Fruit fly (Drosophila melanogaster) whole organism, embryonic: ENCODE data around the gene tank.
A peak's percentile ranks its signal among the peaks of the same experiment; 100 is the strongest.

Source experiments
- Adf1 ChIP-seq: fragments of 200-800 bp; sonication (Bioruptor generic); IDR thresholded peaks from 2 replicates; pipeline ENCODE4 v1.3.6; 2022; ENCODE audit warnings: missing biosample characterization, missing genetic modification characterization
- Asciz ChIP-seq: fragments of 200-800 bp; sonication (Bioruptor generic); optimal IDR thresholded peaks from 2 replicates; lab custom pipeline; 2017; ENCODE audit warnings: missing biosample characterization, mild to moderate bottlenecking, missing genetic modification characterization, missing genetic modification reagents
- CG12071 ChIP-seq: fragments of 200-800 bp; sonication (Bioruptor generic); optimal IDR thresholded peaks from 3 replicates; lab custom pipeline; 2018; ENCODE audit warnings: missing biosample characterization, mild to moderate bottlenecking, missing genetic modification characterization
- CG12104 ChIP-seq: fragments of 200-800 bp; sonication (Bioruptor generic); optimal IDR thresholded peaks from 3 replicates; lab custom pipeline; 2016; ENCODE audit warnings: missing biosample characterization, missing genetic modification characterization
- CG12659 ChIP-seq: fragments of 200-800 bp; sonication (Bioruptor generic); optimal IDR thresholded peaks from 3 replicates; lab custom pipeline; 2017; ENCODE audit warnings: mild to moderate bottlenecking, missing biosample characterization, missing genetic modification reagents, missing genetic modification characterization
- CG12769 ChIP-seq: fragments of 200-800 bp; sonication (Bioruptor generic); optimal IDR thresholded peaks from 2 replicates; lab custom pipeline; 2019; ENCODE audit warnings: missing biosample characterization, mild to moderate bottlenecking, missing genetic modification characterization, moderate library complexity
- CG13287 ChIP-seq: fragments of 200-800 bp; sonication (Bioruptor generic); IDR thresholded peaks from 2 replicates; pipeline ENCODE4 v1.3.6; 2022; ENCODE audit warnings: missing biosample characterization, missing genetic modification characterization; ENCODE audit not compliant: partially characterized antibody
- CG17359 ChIP-seq: fragments of 200-800 bp; sonication (Bioruptor generic); optimal IDR thresholded peaks from 3 replicates; lab custom pipeline; 2018; ENCODE audit warnings: missing biosample characterization, mild to moderate bottlenecking, missing genetic modification characterization, moderate library complexity
- CG17385 ChIP-seq: fragments of 200-800 bp; sonication (Bioruptor generic); optimal IDR thresholded peaks from 3 replicates; lab custom pipeline; 2018; ENCODE audit warnings: missing biosample characterization, mild to moderate bottlenecking, missing genetic modification characterization
- CG18764 ChIP-seq: fragments of 200-800 bp; sonication (Bioruptor generic); optimal IDR thresholded peaks from 3 replicates; lab custom pipeline; 2016; ENCODE audit warnings: missing biosample characterization, missing genetic modification characterization
- CG2678 ChIP-seq: fragments of 200-800 bp; sonication (Bioruptor generic); optimal IDR thresholded peaks from 3 replicates; lab custom pipeline; 2019; ENCODE audit warnings: missing biosample characterization, mild to moderate bottlenecking, missing genetic modification characterization, moderate library complexity
- CG2712 ChIP-seq: fragments of 200-800 bp; optimal IDR thresholded peaks from 3 replicates; lab custom pipeline; 2019; ENCODE audit warnings: missing biosample characterization, mild to moderate bottlenecking, missing genetic modification characterization, moderate library complexity
- CG3281 ChIP-seq: fragments of 200-800 bp; sonication (Bioruptor generic); optimal IDR thresholded peaks from 3 replicates; lab custom pipeline; 2017; ENCODE audit warnings: missing biosample characterization, mild to moderate bottlenecking, missing genetic modification characterization
- CG34376 ChIP-seq: fragments of 200-800 bp; sonication (Bioruptor generic); optimal IDR thresholded peaks from 2 replicates; lab custom pipeline; 2018; ENCODE audit warnings: missing biosample characterization, mild to moderate bottlenecking, missing genetic modification characterization
- CG6272 ChIP-seq: fragments of 200-800 bp; sonication (Bioruptor generic); IDR thresholded peaks from 2 replicates; pipeline ENCODE4 v1.3.6; 2022; ENCODE audit warnings: missing biosample characterization, missing genetic modification characterization
- CG6689 ChIP-seq: fragments of 200-800 bp; sonication (Bioruptor generic); IDR thresholded peaks from 2 replicates; pipeline ENCODE4 v1.3.6; 2022; ENCODE audit warnings: missing biosample characterization, missing genetic modification characterization
- CG6765 ChIP-seq: fragments of 200-800 bp; sonication (Bioruptor generic); optimal IDR thresholded peaks from 3 replicates; lab custom pipeline; 2017; ENCODE audit warnings: missing biosample characterization, mild to moderate bottlenecking, missing genetic modification characterization
- CG6854 ChIP-seq: fragments of 200-800 bp; sonication (Bioruptor generic); optimal IDR thresholded peaks from 3 replicates; lab custom pipeline; 2017; ENCODE audit warnings: missing biosample characterization, mild to moderate bottlenecking, missing genetic modification characterization
- CG9437 ChIP-seq: fragments of 200-800 bp; sonication (Bioruptor generic); optimal IDR thresholded peaks from 2 replicates; lab custom pipeline; 2018; ENCODE audit warnings: missing biosample characterization, mild to moderate bottlenecking, missing genetic modification characterization
- CG9876 ChIP-seq: fragments of 200-800 bp; sonication (Bioruptor generic); optimal IDR thresholded peaks from 2 replicates; lab custom pipeline; 2016; ENCODE audit warnings: missing biosample characterization, missing genetic modification characterization
- Camta ChIP-seq: fragments of 200-800 bp; sonication (Bioruptor generic); optimal IDR thresholded peaks from 2 replicates; lab custom pipeline; 2016; ENCODE audit warnings: missing biosample characterization, missing genetic modification characterization
- Dfd ChIP-seq, 2 experiments: fragments of >200 bp; optimal IDR thresholded peaks; 2 replicates each; lab custom pipeline; 2017; ENCODE audit warnings: missing biosample characterization in 2 of 2, missing genetic modification characterization in 2 of 2
- Fer2 ChIP-seq: fragments of 200-800 bp; sonication (Bioruptor generic); optimal IDR thresholded peaks from 2 replicates; lab custom pipeline; 2018; ENCODE audit warnings: missing biosample characterization, mild to moderate bottlenecking, missing genetic modification characterization, moderate library complexity
- Hey ChIP-seq: fragments of 200-800 bp; sonication (Bioruptor generic); optimal IDR thresholded peaks from 3 replicates; lab custom pipeline; 2018; ENCODE audit warnings: missing biosample characterization, mild to moderate bottlenecking, missing genetic modification characterization
- Hr3 ChIP-seq: fragments of 200-800 bp; sonication (Bioruptor generic); optimal IDR thresholded peaks from 3 replicates; lab custom pipeline; 2016; ENCODE audit warnings: missing biosample characterization, missing genetic modification characterization
- Hr39 ChIP-seq: fragments of >200 bp; optimal IDR thresholded peaks from 2 replicates; lab custom pipeline; 2017
- Pdp1 ChIP-seq, 2 experiments: fragments of 200-800 bp; sonication (Bioruptor generic); optimal IDR thresholded peaks; 3 replicates each; lab custom pipeline; 2016; ENCODE audit warnings: missing biosample characterization in 2 of 2, missing genetic modification characterization in 2 of 2, mild to moderate bottlenecking in 1 of 2, moderate library complexity in 1 of 2
- Ssrp ChIP-seq: fragments of 200-800 bp; sonication (Bioruptor generic); optimal IDR thresholded peaks from 2 replicates; lab custom pipeline; 2018; ENCODE audit warnings: missing biosample characterization, mild to moderate bottlenecking, missing genetic modification characterization, moderate library complexity
- Usf ChIP-seq: fragments of 200-800 bp; sonication (Bioruptor generic); optimal IDR thresholded peaks from 2 replicates; lab custom pipeline; 2017; ENCODE audit warnings: missing genotype, missing biosample characterization, missing genetic modification characterization
- caup ChIP-seq: fragments of 200-800 bp; sonication (Bioruptor generic); optimal IDR thresholded peaks from 3 replicates; lab custom pipeline; 2017; ENCODE audit warnings: missing biosample characterization, mild to moderate bottlenecking, missing genetic modification characterization, moderate library complexity; ENCODE audit not compliant: severe bottlenecking
- cwo ChIP-seq: fragments of 200-800 bp; sonication (Bioruptor generic); optimal IDR thresholded peaks from 3 replicates; lab custom pipeline; 2017; ENCODE audit warnings: missing biosample characterization, missing genetic modification characterization, mild to moderate bottlenecking, moderate library complexity, missing genetic modification reagents
- da ChIP-seq: fragments of 200-800 bp; sonication (Bioruptor generic); optimal IDR thresholded peaks from 2 replicates; lab custom pipeline; 2016; ENCODE audit warnings: missing biosample characterization, missing genetic modification characterization
- dati ChIP-seq: fragments of 200-800 bp; sonication (Bioruptor generic); IDR thresholded peaks from 2 replicates; pipeline ENCODE4 v1.3.6; 2022; ENCODE audit warnings: missing biosample characterization, missing genetic modification characterization
- gcm2 ChIP-seq: fragments of 200-800 bp; sonication (Bioruptor generic); optimal IDR thresholded peaks from 2 replicates; lab custom pipeline; 2016; ENCODE audit warnings: missing biosample characterization, missing genetic modification characterization
- hb ChIP-seq: fragments of 200-800 bp; sonication (Bioruptor generic); IDR thresholded peaks from 3 replicates; pipeline ENCODE4 v1.3.6; 2022; ENCODE audit warnings: missing biosample characterization, missing genetic modification characterization; ENCODE audit not compliant: partially characterized antibody
- hbn ChIP-seq: fragments of 200-800 bp; sonication (Bioruptor generic); IDR thresholded peaks from 2 replicates; pipeline ENCODE4 v1.3.6; 2022; ENCODE audit warnings: missing biosample characterization, missing genetic modification characterization; ENCODE audit not compliant: partially characterized antibody
- mam ChIP-seq: fragments of 200-800 bp; sonication (Bioruptor generic); optimal IDR thresholded peaks from 3 replicates; lab custom pipeline; 2016; ENCODE audit warnings: missing biosample characterization, missing genetic modification characterization
- nmo ChIP-seq: fragments of 200-800 bp; sonication (Bioruptor generic); optimal IDR thresholded peaks from 2 replicates; lab custom pipeline; 2018; ENCODE audit warnings: missing biosample characterization, mild to moderate bottlenecking, missing genetic modification characterization, moderate library complexity
- nom ChIP-seq: fragments of 200-800 bp; sonication (Bioruptor generic); optimal IDR thresholded peaks from 2 replicates; lab custom pipeline; 2017; ENCODE audit warnings: missing biosample characterization, missing genetic modification characterization, mild to moderate bottlenecking, moderate library complexity, missing genetic modification reagents
- oc ChIP-seq: fragments of 200-800 bp; sonication (Bioruptor generic); optimal IDR thresholded peaks from 2 replicates; lab custom pipeline; 2018; ENCODE audit warnings: missing biosample characterization, mild to moderate bottlenecking, missing genetic modification characterization, moderate library complexity
- odd ChIP-seq: fragments of 200-800 bp; sonication (Bioruptor generic); optimal IDR thresholded peaks from 2 replicates; lab custom pipeline; 2017; ENCODE audit warnings: missing biosample characterization, mild to moderate bottlenecking, missing genetic modification characterization
- pros ChIP-seq: fragments of 200-800 bp; sonication (Bioruptor generic); optimal IDR thresholded peaks from 3 replicates; lab custom pipeline; 2019; ENCODE audit warnings: missing biosample characterization, mild to moderate bottlenecking, missing genetic modification characterization, moderate library complexity
- sd ChIP-seq: fragments of 200-800 bp; sonication (Bioruptor generic); optimal IDR thresholded peaks from 3 replicates; lab custom pipeline; 2018; ENCODE audit warnings: missing biosample characterization, mild to moderate bottlenecking, missing genetic modification characterization, moderate library complexity
- sens ChIP-seq: fragments of 200-800 bp; sonication (Bioruptor generic); peaks from one replicate; lab custom pipeline; 2016; ENCODE audit warnings: missing biosample characterization, missing genetic modification characterization
- sens-2 ChIP-seq: fragments of 200-800 bp; sonication (Bioruptor generic); IDR thresholded peaks from 2 replicates; pipeline ENCODE4 v1.3.6; 2022; ENCODE audit warnings: missing biosample characterization, missing genetic modification characterization
- seq ChIP-seq: fragments of 200-800 bp; sonication (Bioruptor generic); IDR thresholded peaks from 2 replicates; pipeline ENCODE4 v1.3.6; 2022; ENCODE audit warnings: missing biosample characterization, missing genetic modification characterization
- sr ChIP-seq: fragments of 200-800 bp; sonication (Bioruptor generic); IDR thresholded peaks from 3 replicates; pipeline ENCODE4 v1.3.6; 2022; ENCODE audit warnings: missing biosample characterization, missing genetic modification characterization
- tap ChIP-seq: fragments of 200-800 bp; optimal IDR thresholded peaks from 3 replicates; lab custom pipeline; 2019; ENCODE audit warnings: missing biosample characterization, mild to moderate bottlenecking, missing genetic modification characterization, moderate library complexity
- tup ChIP-seq: fragments of 200-800 bp; sonication (Bioruptor generic); optimal IDR thresholded peaks from 2 replicates; lab custom pipeline; 2016; ENCODE audit warnings: missing biosample characterization, mild to moderate bottlenecking, missing genetic modification characterization, moderate library complexity
- vvl ChIP-seq: fragments of 200-800 bp; sonication (Bioruptor generic); IDR thresholded peaks from 2 replicates; pipeline ENCODE4 v1.3.6; 2022; ENCODE audit warnings: missing biosample characterization, missing genetic modification characterization
- wek ChIP-seq: fragments of 200-800 bp; sonication (Bioruptor generic); optimal IDR thresholded peaks from 3 replicates; lab custom pipeline; 2018; ENCODE audit warnings: missing biosample characterization, mild to moderate bottlenecking, missing genetic modification characterization, moderate library complexity
- wor ChIP-seq: fragments of 200-800 bp; sonication (Bioruptor generic); IDR thresholded peaks from 2 replicates; pipeline ENCODE4 v1.3.6; 2022; ENCODE audit warnings: missing biosample characterization, missing genetic modification characterization

The tank gene

dm6 chr2L:4813023-4813339, 24.8 kb downstream of the tank start:
- no peak for TF ChIP-seq tap
- peak; percentile 40 for TF ChIP-seq sens (GFP tag; lab: Kevin White, UChicago)
- TF ChIP-seq seq = no peak
- TF ChIP-seq wor (GFP tag; lab: Robert Waterston, UW) = no peak
- no peak for TF ChIP-seq caup (GFP tag; lab: Kevin White, UChicago)
- no peak for TF ChIP-seq CG9437 (GFP tag; lab: Kevin White, UChicago)
- TF ChIP-seq da (GFP tag; lab: Kevin White, UChicago) = peak; percentile 22
- no peak for TF ChIP-seq Camta (GFP tag; lab: Kevin White, UChicago)
- TF ChIP-seq sr (GFP tag; lab: Robert Waterston, UW) = 0 out of 3 replicates have a peak, but pooled peaks have one; percentile 3
- no peak for TF ChIP-seq Hr3 (GFP tag; lab: Kevin White, UChicago)
- no peak for TF ChIP-seq nmo
- TF ChIP-seq CG12104 (GFP tag; lab: Kevin White, UChicago) = no peak
- no peak for TF ChIP-seq tup (GFP tag; lab: Kevin White, UChicago)
- TF ChIP-seq CG12659 (GFP tag; lab: Kevin White, UChicago) = no peak
- TF ChIP-seq sd (tag; lab: Kevin White, UChicago) = peak; percentile 60
- no peak for TF ChIP-seq CG2712 (tag; lab: Kevin White, UChicago)
- TF ChIP-seq vvl (GFP tag; lab: Robert Waterston, UW) = peak; percentile 74
- TF ChIP-seq CG6854 (GFP tag; lab: Kevin White, UChicago) = no peak
- no peak for TF ChIP-seq CG34376 (GFP tag; lab: Kevin White, UChicago)
- TF ChIP-seq mam (GFP tag; lab: Kevin White, UChicago) = no peak
- TF ChIP-seq odd = no peak
- peak; percentile 48 for TF ChIP-seq CG18764 (GFP tag; lab: Kevin White, UChicago)
- no peak for TF ChIP-seq dati (GFP tag; lab: Robert Waterston, UW)
- no peak for TF ChIP-seq CG13287 (GFP tag; lab: Robert Waterston, UW)
- no peak for TF ChIP-seq CG6689 (GFP tag; lab: Robert Waterston, UW)
- TF ChIP-seq nom (GFP tag; lab: Kevin White, UChicago) = no peak
- no peak for TF ChIP-seq Hey (tag; lab: Kevin White, UChicago)
- no peak for TF ChIP-seq CG12769 (tag; lab: Kevin White, UChicago)
- no peak for TF ChIP-seq CG9876
- TF ChIP-seq Asciz = no peak
- no peak for TF ChIP-seq Dfd (GFP tag; optimal IDR thresholded peaks at IDR 0.05; lab: Kevin White, UChicago)
- no peak for TF ChIP-seq Fer2 (tag; lab: Kevin White, UChicago)
- TF ChIP-seq gcm2 (GFP tag; lab: Kevin White, UChicago) = no peak
- TF ChIP-seq wek (GFP tag; lab: Kevin White, UChicago) = no peak
- no peak for TF ChIP-seq Ssrp (tag; lab: Kevin White, UChicago)
- TF ChIP-seq cwo = peak; percentile 6
- no peak for TF ChIP-seq sens-2
- no peak for TF ChIP-seq hbn
- no peak for TF ChIP-seq CG6765 (GFP tag; lab: Kevin White, UChicago)
- TF ChIP-seq CG17359 (tag; lab: Kevin White, UChicago) = no peak
- TF ChIP-seq hb (GFP tag; lab: Robert Waterston, UW) = 0 out of 3 replicates have a peak, but pooled peaks have one; percentile 21
- no peak for TF ChIP-seq pros (GFP tag; lab: Kevin White, UChicago)
- no peak for TF ChIP-seq CG6272 (GFP tag; lab: Robert Waterston, UW)
- no peak for TF ChIP-seq CG17385
- no peak for TF ChIP-seq Pdp1 (GFP tag; optimal IDR thresholded peaks at IDR 0.05; lab: Kevin White, UChicago)
- TF ChIP-seq Usf (GFP tag; lab: Kevin White, UChicago) = no peak
- no peak for TF ChIP-seq Adf1 (GFP tag; lab: Robert Waterston, UW)
- no peak for TF ChIP-seq CG3281 (GFP tag; lab: Kevin White, UChicago)
- TF ChIP-seq oc (tag; lab: Kevin White, UChicago) = no peak
- no peak for TF ChIP-seq CG2678 (tag; lab: Kevin White, UChicago)
- TF ChIP-seq CG12071 = no peak
- TF ChIP-seq Hr39 = no peak
